Fruit fly (Drosophila melanogaster) whole organism, embryonic: ENCODE data around the gene CG14837.

Experiments
- ATbp ChIP-seq: fragments of 200-800 bp; sonication (Bioruptor generic); optimal IDR thresholded peaks from 2 replicates; lab custom pipeline; 2017; ENCODE audit warnings: missing biosample characterization, mild to moderate bottlenecking, missing genetic modification characterization, missing genetic modification reagents
- Ada2b ChIP-seq: fragments of 200-800 bp; sonication (Bioruptor generic); IDR thresholded peaks from 2 replicates; pipeline ENCODE4 v1.3.6; 2022; ENCODE audit warnings: missing biosample characterization, missing genetic modification characterization
- Atf6 ChIP-seq: fragments of 200-800 bp; sonication (Bioruptor generic); IDR thresholded peaks from 2 replicates; pipeline ENCODE4 v1.3.6; 2022; ENCODE audit warnings: missing biosample characterization, missing genetic modification characterization
- Blimp-1 ChIP-seq: fragments of 200-800 bp; sonication (Bioruptor generic); optimal IDR thresholded peaks from 3 replicates; lab custom pipeline; 2018; ENCODE audit warnings: missing biosample characterization, missing genetic modification characterization, mild to moderate bottlenecking, moderate library complexity, missing genetic modification reagents
- CG10274 ChIP-seq: fragments of 200-800 bp; sonication (Bioruptor generic); optimal IDR thresholded peaks from 3 replicates; lab custom pipeline; 2017; ENCODE audit warnings: missing biosample characterization, mild to moderate bottlenecking, missing genetic modification characterization
- CG10565 ChIP-seq: fragments of 200-800 bp; sonication (Bioruptor generic); optimal IDR thresholded peaks from 3 replicates; lab custom pipeline; 2016; ENCODE audit warnings: missing biosample characterization, mild to moderate bottlenecking, missing genetic modification characterization
- CG11247 ChIP-seq: fragments of 200-800 bp; sonication (Bioruptor generic); IDR thresholded peaks from 2 replicates; pipeline ENCODE4 v1.3.6; 2022; ENCODE audit warnings: missing biosample characterization, missing genetic modification characterization
- CG14014 ChIP-seq: fragments of 200-800 bp; sonication (Bioruptor generic); IDR thresholded peaks from 2 replicates; pipeline ENCODE4 v1.3.6; 2022; ENCODE audit warnings: missing biosample characterization, missing genetic modification characterization
- CG14710 ChIP-seq: fragments of 200-800 bp; sonication (Bioruptor generic); optimal IDR thresholded peaks from 3 replicates; lab custom pipeline; 2019; ENCODE audit warnings: missing biosample characterization, mild to moderate bottlenecking, missing genetic modification characterization, moderate library complexity
- CG15601 ChIP-seq: fragments of 200-800 bp; sonication (Bioruptor generic); optimal IDR thresholded peaks from 3 replicates; lab custom pipeline; 2019; ENCODE audit warnings: missing biosample characterization, mild to moderate bottlenecking, missing genetic modification characterization, moderate library complexity
- CG16779 ChIP-seq: fragments of 200-800 bp; sonication (Bioruptor generic); IDR thresholded peaks from 2 replicates; pipeline ENCODE4 v1.3.6; 2022; ENCODE audit warnings: missing biosample characterization, missing genetic modification characterization
- CG17612 ChIP-seq: fragments of 200-800 bp; sonication (Bioruptor generic); IDR thresholded peaks from 2 replicates; pipeline ENCODE4 v1.3.6; 2022; ENCODE audit warnings: missing biosample characterization, missing genetic modification characterization
- CG18011 ChIP-seq: fragments of 200-800 bp; sonication (Bioruptor generic); optimal IDR thresholded peaks from 2 replicates; lab custom pipeline; 2017; ENCODE audit warnings: missing biosample characterization, missing genetic modification characterization, mild to moderate bottlenecking, moderate library complexity, missing genotype
- CG18262 ChIP-seq: fragments of 200-800 bp; optimal IDR thresholded peaks from 3 replicates; lab custom pipeline; 2019; ENCODE audit warnings: missing biosample characterization, mild to moderate bottlenecking, missing genetic modification characterization, moderate library complexity
- CG30403 ChIP-seq: fragments of 200-800 bp; sonication (Bioruptor generic); optimal IDR thresholded peaks from 3 replicates; lab custom pipeline; 2016; ENCODE audit warnings: missing biosample characterization, missing genetic modification characterization
- CG31224 ChIP-seq: fragments of 200-800 bp; sonication (Bioruptor generic); IDR thresholded peaks from 2 replicates; pipeline ENCODE4 v1.3.6; 2022; ENCODE audit warnings: missing biosample characterization, missing genetic modification characterization
- CG32767 ChIP-seq: fragments of 200-800 bp; sonication (Bioruptor generic); IDR thresholded peaks from 2 replicates; pipeline ENCODE4 v1.3.6; 2022; ENCODE audit warnings: missing biosample characterization, missing genetic modification characterization
- CG3838 ChIP-seq: fragments of 200-800 bp; sonication (Bioruptor generic); optimal IDR thresholded peaks from 3 replicates; lab custom pipeline; 2016; ENCODE audit warnings: missing biosample characterization, missing genetic modification characterization
- CG4404 ChIP-seq: fragments of 200-800 bp; sonication (Bioruptor generic); IDR thresholded peaks from 2 replicates; pipeline ENCODE4 v1.3.6; 2022; ENCODE audit warnings: missing biosample characterization, missing genetic modification characterization
- CG4707 ChIP-seq: fragments of 200-800 bp; sonication (Bioruptor generic); optimal IDR thresholded peaks from 2 replicates; lab custom pipeline; 2018; ENCODE audit warnings: missing biosample characterization, mild to moderate bottlenecking, missing genetic modification characterization, moderate library complexity
- CG9215 ChIP-seq: fragments of 200-800 bp; sonication (Bioruptor generic); IDR thresholded peaks from 2 replicates; pipeline ENCODE4 v1.3.6; 2022; ENCODE audit warnings: missing biosample characterization, missing genetic modification characterization
- CG9727 ChIP-seq: fragments of 200-800 bp; sonication (Bioruptor generic); optimal IDR thresholded peaks from 3 replicates; lab custom pipeline; 2017; ENCODE audit warnings: missing biosample characterization, mild to moderate bottlenecking, missing genetic modification characterization
- CTCF ChIP-seq: fragments of 200-800 bp; sonication (Bioruptor generic); optimal IDR thresholded peaks from 2 replicates; lab custom pipeline; 2017; ENCODE audit warnings: missing biosample characterization, mild to moderate bottlenecking, missing genetic modification characterization, moderate library complexity
- Chrac-16 ChIP-seq: fragments of 200-800 bp; sonication (Bioruptor generic); optimal IDR thresholded peaks from 3 replicates; lab custom pipeline; 2016; ENCODE audit warnings: missing biosample characterization, missing genetic modification characterization
- E2f2 ChIP-seq: fragments of 200-800 bp; sonication (Bioruptor generic); IDR thresholded peaks from 2 replicates; pipeline ENCODE4 v1.3.6; 2022; ENCODE audit warnings: missing biosample characterization, missing genetic modification characterization
- Ets65A ChIP-seq: fragments of 200-800 bp; sonication (Bioruptor generic); peaks from one replicate; lab custom pipeline; 2016; ENCODE audit warnings: missing biosample characterization, missing genetic modification characterization
- Fer1 ChIP-seq: fragments of 200-800 bp; sonication (Bioruptor generic); optimal IDR thresholded peaks from 2 replicates; lab custom pipeline; 2017; ENCODE audit warnings: missing biosample characterization, mild to moderate bottlenecking, missing genetic modification characterization
- Hmr ChIP-seq: fragments of 200-800 bp; sonication (Bioruptor generic); optimal IDR thresholded peaks from 3 replicates; lab custom pipeline; 2017; ENCODE audit warnings: mild to moderate bottlenecking, missing biosample characterization, missing genetic modification reagents, missing genetic modification characterization
- Lhr ChIP-seq: fragments of 200-800 bp; sonication (Bioruptor generic); optimal IDR thresholded peaks from 3 replicates; lab custom pipeline; 2017; ENCODE audit warnings: mild to moderate bottlenecking, missing biosample characterization, missing genetic modification reagents, missing genetic modification characterization
- Lim3 ChIP-seq: fragments of 200-800 bp; sonication (Bioruptor generic); IDR thresholded peaks from 2 replicates; pipeline ENCODE4 v1.3.6; 2022; ENCODE audit warnings: missing biosample characterization, missing genetic modification characterization
- MBD-R2 ChIP-seq: fragments of 200-800 bp; sonication (Bioruptor generic); IDR thresholded peaks from 2 replicates; pipeline ENCODE4 v1.3.6; 2022; ENCODE audit warnings: missing biosample characterization, missing genetic modification characterization
- Med ChIP-seq: fragments of 200-800 bp; sonication (Bioruptor generic); peaks from one replicate; lab custom pipeline; 2016; ENCODE audit warnings: missing biosample characterization, missing genetic modification characterization, mild to moderate bottlenecking, inconsistent platforms, moderate library complexity
- Nf-YA ChIP-seq: fragments of 200-800 bp; sonication (Bioruptor generic); IDR thresholded peaks from 2 replicates; pipeline ENCODE4 v1.3.6; 2022; ENCODE audit warnings: missing biosample characterization, missing genetic modification characterization
- Opbp ChIP-seq: fragments of 200-800 bp; sonication (Bioruptor generic); IDR thresholded peaks from 3 replicates; pipeline ENCODE4 v1.3.6; 2022; ENCODE audit warnings: missing biosample characterization, missing genetic modification characterization; ENCODE audit not compliant: partially characterized antibody
- Rfx ChIP-seq: fragments of 200-800 bp; sonication (Bioruptor generic); IDR thresholded peaks from 2 replicates; pipeline ENCODE4 v1.3.6; 2022; ENCODE audit warnings: missing biosample characterization, missing genetic modification characterization
- Vsx1 ChIP-seq: fragments of 200-800 bp; sonication (Bioruptor generic); optimal IDR thresholded peaks from 2 replicates; lab custom pipeline; 2017; ENCODE audit warnings: missing biosample characterization, mild to moderate bottlenecking, missing genetic modification characterization, missing genetic modification reagents
- bowl ChIP-seq: fragments of 200-800 bp; sonication (Bioruptor generic); IDR thresholded peaks from 2 replicates; pipeline ENCODE4 v1.3.6; 2022; ENCODE audit warnings: missing biosample characterization, missing genetic modification characterization
- dan ChIP-seq: fragments of 200-800 bp; sonication (Bioruptor generic); IDR thresholded peaks from 2 replicates; pipeline ENCODE4 v1.3.6; 2022; ENCODE audit warnings: missing biosample characterization, missing genetic modification characterization
- fru ChIP-seq: fragments of >200 bp; optimal IDR thresholded peaks from 2 replicates; lab custom pipeline; 2017
- ftz-f1 ChIP-seq: fragments of 200-800 bp; sonication (Bioruptor generic); optimal IDR thresholded peaks from 2 replicates; lab custom pipeline; 2016; ENCODE audit warnings: missing biosample characterization, missing genetic modification characterization
- ken ChIP-seq: fragments of 200-800 bp; sonication (Bioruptor generic); IDR thresholded peaks from 3 replicates; pipeline ENCODE4 v1.3.6; 2022; ENCODE audit warnings: missing biosample characterization, missing genetic modification characterization
- nmo ChIP-seq: fragments of 200-800 bp; sonication (Bioruptor generic); optimal IDR thresholded peaks from 2 replicates; lab custom pipeline; 2018; ENCODE audit warnings: missing biosample characterization, mild to moderate bottlenecking, missing genetic modification characterization, moderate library complexity
- odd ChIP-seq: fragments of 200-800 bp; sonication (Bioruptor generic); optimal IDR thresholded peaks from 2 replicates; lab custom pipeline; 2017; ENCODE audit warnings: missing biosample characterization, mild to moderate bottlenecking, missing genetic modification characterization
- phol ChIP-seq: fragments of 200-800 bp; sonication (Bioruptor generic); optimal IDR thresholded peaks from 3 replicates; lab custom pipeline; 2018; ENCODE audit warnings: missing biosample characterization, mild to moderate bottlenecking, missing genetic modification characterization, moderate library complexity
- sens ChIP-seq: fragments of 200-800 bp; sonication (Bioruptor generic); peaks from one replicate; lab custom pipeline; 2016; ENCODE audit warnings: missing biosample characterization, missing genetic modification characterization
- tgo ChIP-seq: fragments of 200-800 bp; sonication (Bioruptor generic); IDR thresholded peaks from 3 replicates; pipeline ENCODE4 v1.3.6; 2022; ENCODE audit warnings: missing biosample characterization, missing genetic modification characterization
- z ChIP-seq: fragments of 200-800 bp; sonication (Bioruptor generic); IDR thresholded peaks from 3 replicates; pipeline ENCODE4 v1.3.6; 2022; ENCODE audit warnings: missing biosample characterization, missing genetic modification characterization
- zf30C ChIP-seq: fragments of 200-800 bp; sonication (Bioruptor generic); optimal IDR thresholded peaks from 3 replicates; lab custom pipeline; 2018; ENCODE audit warnings: missing biosample characterization, mild to moderate bottlenecking, missing genetic modification characterization

The CG14837 gene

dm6 chr3L:7528380-7529080 lies 31.3 kb downstream of the CG14837 start, which contains the start of gene lqf (continued):
- TF ChIP-seq Vsx1 (GFP tag; lab: Kevin White, UChicago) (no peak), zf30C (GFP tag; lab: Kevin White, UChicago) (no peak), Lhr (GFP tag; lab: Kevin White, UChicago) (peak; percentile 43), dan (GFP tag; lab: Robert Waterston, UW) (no peak), odd (GFP tag; lab: Kevin White, UChicago) (no peak), CG11247 (GFP tag; lab: Robert Waterston, UW) (no peak), Med (GFP tag; lab: Kevin White, UChicago) (peak; percentile 50), Hmr (peak; percentile 21), CG3838 (GFP tag; lab: Kevin White, UChicago) (no peak), ken (no peak), ftz-f1 (no peak), CG9727 (GFP tag; lab: Kevin White, UChicago) (peak; percentile 40), CG4707 (GFP tag; lab: Kevin White, UChicago) (no peak), fru (lab: Kevin White, UChicago) (no peak), CG10274 (GFP tag; lab: Kevin White, UChicago) (no peak), Atf6 (no peak), Opbp (GFP tag; lab: Robert Waterston, UW) (peak; percentile 87; the same call in 2 of the 3 replicates), CG16779 (GFP tag; lab: Robert Waterston, UW) (no peak), bowl (no peak), CG18011 (GFP tag; lab: Kevin White, UChicago) (no peak)
- TF ChIP-seq, all 482 proteins: peak for 103

- TF ChIP-seq CG31224 (GFP tag; lab: Robert Waterston, UW) (no peak), E2f2 (GFP tag; lab: Robert Waterston, UW) (peak; percentile 81), z (GFP tag; lab: Robert Waterston, UW) (peak; percentile 57; the same call in 1 of the 3 replicates), CG9215 (no peak), phol (tag; lab: Kevin White, UChicago) (peak; percentile 56), dan (GFP tag; lab: Robert Waterston, UW) (no peak), CG15601 (no peak), Ets65A (GFP tag; lab: Kevin White, UChicago) (no peak), Blimp-1 (GFP tag; lab: Kevin White, UChicago) (no peak), Fer1 (no peak), MBD-R2 (GFP tag; lab: Robert Waterston, UW) (no peak), CTCF (GFP tag; lab: Kevin White, UChicago) (peak; percentile 50)
These were observed 32.0 kb downstream of the CG14837 start for dm6 chr3L:7527661-7528379.

dm6 chr3L:7521847-7522246 lies 38.0 kb downstream of the CG14837 start:
- TF ChIP-seq nmo (GFP tag; lab: Kevin White, UChicago) = peak; percentile 60
- TF ChIP-seq CG18262 (tag; lab: Kevin White, UChicago) = peak; percentile 32
- TF ChIP-seq CG9727 (GFP tag; lab: Kevin White, UChicago) = peak; percentile 34
- TF ChIP-seq CG14710 (tag; lab: Kevin White, UChicago) = peak; percentile 46
- no peak for TF ChIP-seq ATbp (GFP tag; lab: Kevin White, UChicago)
- TF ChIP-seq sens (GFP tag; lab: Kevin White, UChicago) = peak; percentile 39
- no peak for TF ChIP-seq CG17612 (GFP tag; lab: Robert Waterston, UW)
- 0 out of 2 replicates have a peak, but pooled peaks have one; percentile 10 for TF ChIP-seq Ada2b (GFP tag; lab: Robert Waterston, UW)
- peak; percentile 19; the same call in 1 of the 2 replicates for TF ChIP-seq CG4404 (GFP tag; lab: Robert Waterston, UW)
- no peak for TF ChIP-seq Lim3
- no peak for TF ChIP-seq Nf-YA (GFP tag; lab: Robert Waterston, UW)
- peak; percentile 46; the same call in 1 of the 2 replicates for TF ChIP-seq CG14014 (GFP tag; lab: Robert Waterston, UW)
- TF ChIP-seq Rfx (GFP tag; lab: Robert Waterston, UW) = peak; percentile 40; the same call in 1 of the 2 replicates
- TF ChIP-seq CG10565 (GFP tag; lab: Kevin White, UChicago) = no peak
- peak; percentile 7 for TF ChIP-seq Chrac-16 (GFP tag; lab: Kevin White, UChicago)
- TF ChIP-seq CG32767 (GFP tag; lab: Robert Waterston, UW) = 0 out of 2 replicates have a peak, but pooled peaks have one; percentile 43
- peak; percentile 31; the same call in 1 of the 3 replicates for TF ChIP-seq tgo
- TF ChIP-seq CG30403 (GFP tag; lab: Kevin White, UChicago) = peak; percentile 22
